Fruit fly (Drosophila melanogaster) whole organism, embryonic: ENCODE data around the gene defl.

Experiments
- Aef1 ChIP-seq: fragments of 200-800 bp; sonication (Bioruptor generic); IDR thresholded peaks from 3 replicates; pipeline ENCODE4 v1.3.6; 2022; ENCODE audit warnings: missing biosample characterization, missing genetic modification characterization
- Blimp-1 ChIP-seq: fragments of 200-800 bp; sonication (Bioruptor generic); optimal IDR thresholded peaks from 3 replicates; lab custom pipeline; 2018; ENCODE audit warnings: missing biosample characterization, missing genetic modification characterization, mild to moderate bottlenecking, moderate library complexity, missing genetic modification reagents
- CG10959 ChIP-seq: fragments of 200-800 bp; sonication (Bioruptor generic); IDR thresholded peaks from 2 replicates; pipeline ENCODE4 v1.3.6; 2022; ENCODE audit warnings: missing biosample characterization, missing genetic modification characterization
- CG11695 ChIP-seq: fragments of 200-800 bp; sonication (Bioruptor generic); IDR thresholded peaks from 3 replicates; pipeline ENCODE4 v1.3.6; 2022; ENCODE audit warnings: missing biosample characterization, missing genetic modification characterization
- CG11696 ChIP-seq: fragments of 200-800 bp; sonication (Bioruptor generic); IDR thresholded peaks from 2 replicates; pipeline ENCODE4 v1.3.6; 2022; ENCODE audit warnings: missing biosample characterization, missing genetic modification characterization
- CG1602 ChIP-seq: fragments of 200-800 bp; sonication (Bioruptor generic); optimal IDR thresholded peaks from 3 replicates; lab custom pipeline; 2016; ENCODE audit warnings: missing biosample characterization, missing genetic modification characterization
- CG16863 ChIP-seq: fragments of 200-800 bp; sonication (Bioruptor generic); optimal IDR thresholded peaks from 3 replicates; lab custom pipeline; 2016; ENCODE audit warnings: missing biosample characterization, missing genetic modification characterization
- CG18619 ChIP-seq: fragments of 200-800 bp; sonication (Bioruptor generic); optimal IDR thresholded peaks from 3 replicates; lab custom pipeline; 2017; ENCODE audit warnings: missing biosample characterization, mild to moderate bottlenecking, missing genetic modification characterization
- CG2678 ChIP-seq: fragments of 200-800 bp; sonication (Bioruptor generic); optimal IDR thresholded peaks from 3 replicates; lab custom pipeline; 2019; ENCODE audit warnings: missing biosample characterization, mild to moderate bottlenecking, missing genetic modification characterization, moderate library complexity
- CG2875 ChIP-seq: fragments of 200-800 bp; sonication (Bioruptor generic); optimal IDR thresholded peaks from 2 replicates; lab custom pipeline; 2017; ENCODE audit warnings: missing biosample characterization, mild to moderate bottlenecking, missing genetic modification characterization, missing genetic modification reagents
- CG3163 ChIP-seq: fragments of 200-800 bp; sonication (Bioruptor generic); optimal IDR thresholded peaks from 3 replicates; lab custom pipeline; 2016; ENCODE audit warnings: missing biosample characterization, missing genetic modification characterization
- CG32767 ChIP-seq: fragments of 200-800 bp; sonication (Bioruptor generic); IDR thresholded peaks from 2 replicates; pipeline ENCODE4 v1.3.6; 2022; ENCODE audit warnings: missing biosample characterization, missing genetic modification characterization
- CG34376 ChIP-seq: fragments of 200-800 bp; sonication (Bioruptor generic); optimal IDR thresholded peaks from 2 replicates; lab custom pipeline; 2018; ENCODE audit warnings: missing biosample characterization, mild to moderate bottlenecking, missing genetic modification characterization
- CG43689 ChIP-seq: fragments of 200-800 bp; sonication (Bioruptor generic); IDR thresholded peaks from 2 replicates; pipeline ENCODE4 v1.3.6; 2022; ENCODE audit warnings: missing biosample characterization, missing genetic modification characterization
- CG7745 ChIP-seq: fragments of 200-800 bp; sonication (Bioruptor generic); optimal IDR thresholded peaks from 2 replicates; lab custom pipeline; 2018; ENCODE audit warnings: missing biosample characterization, mild to moderate bottlenecking, missing genetic modification characterization, moderate library complexity
- CG9215 ChIP-seq: fragments of 200-800 bp; sonication (Bioruptor generic); IDR thresholded peaks from 2 replicates; pipeline ENCODE4 v1.3.6; 2022; ENCODE audit warnings: missing biosample characterization, missing genetic modification characterization
- Dfd ChIP-seq, 2 experiments: fragments of >200 bp; optimal IDR thresholded peaks; 2 replicates each; lab custom pipeline; 2017; ENCODE audit warnings: missing biosample characterization in 2 of 2, missing genetic modification characterization in 2 of 2
- Fer2 ChIP-seq: fragments of 200-800 bp; sonication (Bioruptor generic); optimal IDR thresholded peaks from 2 replicates; lab custom pipeline; 2018; ENCODE audit warnings: missing biosample characterization, mild to moderate bottlenecking, missing genetic modification characterization, moderate library complexity
- Hr78 ChIP-seq, 2 experiments: fragments of 200-800 bp in 1 of 2; fragments of >200 bp in 1 of 2; sonication (Bioruptor generic) in 1 of 2; optimal IDR thresholded peaks; 2 replicates each; lab custom pipeline; 2017 to 2019; ENCODE audit warnings: missing biosample characterization in 2 of 2, missing genetic modification characterization in 2 of 2, mild to moderate bottlenecking in 1 of 2, moderate library complexity in 1 of 2
- Lim3 ChIP-seq: fragments of 200-800 bp; sonication (Bioruptor generic); IDR thresholded peaks from 2 replicates; pipeline ENCODE4 v1.3.6; 2022; ENCODE audit warnings: missing biosample characterization, missing genetic modification characterization
- Max ChIP-seq: fragments of 200-800 bp; sonication (Bioruptor generic); optimal IDR thresholded peaks from 2 replicates; lab custom pipeline; 2016; ENCODE audit warnings: missing biosample characterization, mild to moderate bottlenecking, missing genetic modification characterization
- NC2β ChIP-seq: fragments of 200-800 bp; sonication (Bioruptor generic); optimal IDR thresholded peaks from 2 replicates; lab custom pipeline; 2016; ENCODE audit warnings: missing biosample characterization, missing genetic modification characterization
- Opbp ChIP-seq: fragments of 200-800 bp; sonication (Bioruptor generic); IDR thresholded peaks from 3 replicates; pipeline ENCODE4 v1.3.6; 2022; ENCODE audit warnings: missing biosample characterization, missing genetic modification characterization; ENCODE audit not compliant: partially characterized antibody
- Poxn ChIP-seq: fragments of 200-800 bp; sonication (Bioruptor generic); IDR thresholded peaks from 2 replicates; pipeline ENCODE4 v1.3.6; 2022; ENCODE audit warnings: missing biosample characterization, missing genetic modification characterization
- Six4 ChIP-seq: fragments of 200-800 bp; sonication (Bioruptor generic); optimal IDR thresholded peaks from 2 replicates; lab custom pipeline; 2016; ENCODE audit warnings: missing biosample characterization, missing genetic modification characterization
- Sry-β ChIP-seq: fragments of 200-800 bp; sonication (Bioruptor generic); optimal IDR thresholded peaks from 2 replicates; lab custom pipeline; 2018; ENCODE audit warnings: missing biosample characterization, mild to moderate bottlenecking, missing genetic modification characterization, moderate library complexity
- chif ChIP-seq, 2 experiments: fragments of 200-800 bp; sonication (Bioruptor generic); optimal IDR thresholded peaks; 3 replicates each; lab custom pipeline; 2016; ENCODE audit warnings: missing biosample characterization in 2 of 2, missing genetic modification characterization in 2 of 2
- ci ChIP-seq: fragments of 200-800 bp; sonication (Bioruptor generic); IDR thresholded peaks from 3 replicates; pipeline ENCODE4 v1.3.6; 2022; ENCODE audit warnings: missing biosample characterization, missing genetic modification characterization
- crc ChIP-seq: fragments of 200-800 bp; sonication (Bioruptor generic); optimal IDR thresholded peaks from 2 replicates; lab custom pipeline; 2016; ENCODE audit warnings: missing biosample characterization, missing genetic modification characterization
- cwo ChIP-seq: fragments of 200-800 bp; sonication (Bioruptor generic); optimal IDR thresholded peaks from 3 replicates; lab custom pipeline; 2017; ENCODE audit warnings: missing biosample characterization, missing genetic modification characterization, mild to moderate bottlenecking, moderate library complexity, missing genetic modification reagents
- dan ChIP-seq: fragments of 200-800 bp; sonication (Bioruptor generic); IDR thresholded peaks from 2 replicates; pipeline ENCODE4 v1.3.6; 2022; ENCODE audit warnings: missing biosample characterization, missing genetic modification characterization
- dm ChIP-seq: fragments of 200-800 bp; sonication (Bioruptor generic); optimal IDR thresholded peaks from 3 replicates; lab custom pipeline; 2016; ENCODE audit warnings: missing biosample characterization, missing genetic modification characterization
- dpn ChIP-seq, 2 experiments: fragments of 200-800 bp; sonication (Bioruptor generic); optimal IDR thresholded peaks; 3 replicates each; lab custom pipeline; 2016; ENCODE audit warnings: missing biosample characterization in 2 of 2, missing genetic modification characterization in 2 of 2
- dysf ChIP-seq: fragments of 200-800 bp; sonication (Bioruptor generic); IDR thresholded peaks from 3 replicates; pipeline ENCODE4 v1.3.6; 2022; ENCODE audit warnings: missing biosample characterization, missing genetic modification characterization
- ewg ChIP-seq: fragments of 200-800 bp; sonication (Bioruptor generic); optimal IDR thresholded peaks from 3 replicates; lab custom pipeline; 2017; ENCODE audit warnings: mild to moderate bottlenecking, missing biosample characterization, missing genetic modification reagents, missing genetic modification characterization
- grn ChIP-seq: fragments of 200-800 bp; sonication (Bioruptor generic); optimal IDR thresholded peaks from 3 replicates; lab custom pipeline; 2017; ENCODE audit warnings: missing biosample characterization, missing genetic modification characterization
- gro ChIP-seq: fragments of 200-800 bp; sonication (Bioruptor generic); optimal IDR thresholded peaks from 2 replicates; lab custom pipeline; 2016; ENCODE audit warnings: missing biosample characterization, missing genetic modification characterization
- gt ChIP-seq: fragments of 200-800 bp; sonication (Bioruptor generic); IDR thresholded peaks from 2 replicates; pipeline ENCODE4 v1.3.6; 2022; ENCODE audit warnings: missing biosample characterization, missing genetic modification characterization
- hb ChIP-seq: fragments of 200-800 bp; sonication (Bioruptor generic); IDR thresholded peaks from 3 replicates; pipeline ENCODE4 v1.3.6; 2022; ENCODE audit warnings: missing biosample characterization, missing genetic modification characterization; ENCODE audit not compliant: partially characterized antibody
- hbn ChIP-seq: fragments of 200-800 bp; sonication (Bioruptor generic); IDR thresholded peaks from 2 replicates; pipeline ENCODE4 v1.3.6; 2022; ENCODE audit warnings: missing biosample characterization, missing genetic modification characterization; ENCODE audit not compliant: partially characterized antibody
- jing ChIP-seq: fragments of 200-800 bp; sonication (Bioruptor generic); optimal IDR thresholded peaks from 2 replicates; lab custom pipeline; 2018; ENCODE audit warnings: missing biosample characterization, mild to moderate bottlenecking, missing genetic modification characterization
- kah ChIP-seq: fragments of 200-800 bp; sonication (Bioruptor generic); optimal IDR thresholded peaks from 2 replicates; lab custom pipeline; 2018; ENCODE audit warnings: missing biosample characterization, mild to moderate bottlenecking, missing genetic modification characterization
- kni ChIP-seq: fragments of 200-800 bp; sonication (Bioruptor generic); optimal IDR thresholded peaks from 3 replicates; lab custom pipeline; 2017; ENCODE audit warnings: mild to moderate bottlenecking, missing biosample characterization, missing genetic modification reagents, missing genetic modification characterization
- lov ChIP-seq, 2 experiments: fragments of 200-800 bp in 1 of 2; fragments of >200 bp in 1 of 2; sonication (Bioruptor generic) in 1 of 2; IDR thresholded peaks in 1 of 2; optimal IDR thresholded peaks in 1 of 2; 2 replicates in 1 of 2; 3 replicates in 1 of 2; pipeline versions ENCODE4 v1.3.6 to Lab custom; 2017 to 2022; ENCODE audit warnings: missing biosample characterization in 1 of 2, missing genetic modification characterization in 1 of 2
- odd ChIP-seq: fragments of 200-800 bp; sonication (Bioruptor generic); optimal IDR thresholded peaks from 2 replicates; lab custom pipeline; 2017; ENCODE audit warnings: missing biosample characterization, mild to moderate bottlenecking, missing genetic modification characterization
- org-1 ChIP-seq: fragments of 200-800 bp; sonication (Bioruptor generic); optimal IDR thresholded peaks from 2 replicates; lab custom pipeline; 2017; ENCODE audit warnings: missing biosample characterization, missing genetic modification characterization
- pum ChIP-seq: fragments of 200-800 bp; sonication (Bioruptor generic); optimal IDR thresholded peaks from 2 replicates; lab custom pipeline; 2016; ENCODE audit warnings: missing biosample characterization, missing genetic modification characterization
- slp2 ChIP-seq: fragments of 200-800 bp; sonication (Bioruptor generic); optimal IDR thresholded peaks from 2 replicates; lab custom pipeline; 2016; ENCODE audit warnings: missing biosample characterization, missing genetic modification characterization
- tap ChIP-seq: fragments of 200-800 bp; optimal IDR thresholded peaks from 3 replicates; lab custom pipeline; 2019; ENCODE audit warnings: missing biosample characterization, mild to moderate bottlenecking, missing genetic modification characterization, moderate library complexity
- vnd ChIP-seq: fragments of 200-800 bp; sonication (Bioruptor generic); IDR thresholded peaks from 3 replicates; pipeline ENCODE4 v1.3.6; 2022; ENCODE audit warnings: missing biosample characterization, missing genetic modification characterization; ENCODE audit not compliant: partially characterized antibody

The defl gene

DNA sequence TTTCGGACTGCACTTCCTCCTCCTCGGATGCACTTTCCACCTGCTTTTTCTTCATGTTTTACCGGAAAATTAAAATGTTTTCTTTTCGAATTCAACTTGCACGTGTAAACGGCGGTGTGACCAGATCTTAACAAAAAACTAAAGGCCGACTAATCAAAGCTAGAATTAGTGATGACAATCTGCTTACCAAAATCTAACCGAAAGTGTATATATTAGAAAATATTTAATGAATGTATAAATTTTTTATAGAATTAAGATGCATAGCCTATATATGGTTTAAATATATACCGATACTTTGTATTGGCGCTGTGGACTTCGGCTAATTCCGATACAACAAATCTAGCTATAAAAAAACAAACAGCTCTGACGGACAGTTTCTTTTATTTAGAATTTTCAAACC lies 4.3 kb upstream of the defl start, which contains the start of the genes CG18178 and CG14174 (continued):
- TF ChIP-seq Blimp-1 (GFP tag; lab: Kevin White, UChicago) (peak; percentile 62), grn (no peak), hbn (GFP tag; lab: Robert Waterston, UW) (peak; percentile 22; the same call in 1 of the 2 replicates), gro (GFP tag; lab: Kevin White, UChicago) (no peak), dysf (peak; percentile 68; the same call in 2 of the 3 replicates), hb (no peak), jing (peak; percentile 11), CG11696 (no peak), kni (GFP tag; lab: Kevin White, UChicago) (no peak), Aef1 (GFP tag; lab: Robert Waterston, UW) (peak; percentile 65), ewg (GFP tag; lab: Kevin White, UChicago) (peak; percentile 34), cwo (GFP tag; lab: Kevin White, UChicago) (peak; percentile 48), ci (GFP tag; lab: Robert Waterston, UW) (peak; percentile 44; the same call in 1 of the 3 replicates), odd (GFP tag; lab: Kevin White, UChicago) (no peak), pum (GFP tag; lab: Kevin White, UChicago) (no peak), CG1602 (GFP tag; lab: Kevin White, UChicago) (peak; percentile 71), kah (peak; percentile 49), CG32767 (GFP tag; lab: Robert Waterston, UW) (0 out of 2 replicates have a peak, but pooled peaks have one; percentile 60), Fer2 (peak; percentile 63), dpn (GFP tag; optimal IDR thresholded peaks at IDR 0.05; lab: Kevin White, UChicago) (peak in 1 of 2 experiments; percentile 76), dm (GFP tag; lab: Kevin White, UChicago) (peak; percentile 84), tap (tag; lab: Kevin White, UChicago) (peak; percentile 42), lov (optimal IDR thresholded peaks at IDR 0.05; lab: Kevin White, UChicago) (no peak), lov (GFP tag; IDR thresholded peaks at IDR 0.05; lab: Robert Waterston, UW) (no peak), CG7745 (tag; lab: Kevin White, UChicago) (no peak), CG34376 (peak; percentile 32), CG43689 (GFP tag; lab: Robert Waterston, UW) (no peak), dan (GFP tag; lab: Robert Waterston, UW) (no peak), org-1 (GFP tag; lab: Kevin White, UChicago) (no peak), CG18619 (GFP tag; lab: Kevin White, UChicago) (peak; percentile 43), NC2β (GFP tag; lab: Kevin White, UChicago) (no peak), CG10959 (GFP tag; lab: Robert Waterston, UW) (no peak), Dfd (GFP tag; optimal IDR thresholded peaks at IDR 0.05; lab: Kevin White, UChicago) (no peak), Opbp (GFP tag; lab: Robert Waterston, UW) (no peak), CG3163 (no peak), Sry-β (GFP tag; lab: Kevin White, UChicago) (peak; percentile 96), CG16863 (no peak), CG11695 (GFP tag; lab: Robert Waterston, UW) (peak; percentile 49; the same call in 1 of the 3 replicates), Hr78 (GFP tag; optimal IDR thresholded peaks at IDR 0.05; lab: Kevin White, UChicago) (no peak), CG2875 (no peak), vnd (GFP tag; lab: Robert Waterston, UW) (no peak), crc (GFP tag; lab: Kevin White, UChicago) (no peak), chif (GFP tag; optimal IDR thresholded peaks at IDR 0.05; lab: Kevin White, UChicago) (no peak), Six4 (peak; percentile 51), slp2 (no peak), Lim3 (no peak), CG9215 (peak; percentile 36), Poxn (GFP tag; lab: Robert Waterston, UW) (no peak), Max (peak; percentile 90), gt (GFP tag; lab: Robert Waterston, UW) (no peak), CG2678 (tag; lab: Kevin White, UChicago) (peak; percentile 74)
